Worm (Caenorhabditis elegans) whole organism, L4/young adult: ENCODE data around the gene srt-73.

Experiments used
- W03F9.2 ChIP-seq: fragments of 150-350 bp; optimal IDR thresholded peaks from 2 replicates; lab custom pipeline; 2014; ENCODE audit warnings: missing biosample characterization, missing genetic modification characterization
- dao-5 ChIP-seq: sonication (generic microtip); optimal IDR thresholded peaks from 2 replicates; lab custom pipeline; 2016; ENCODE audit warnings: missing genotype, missing genetic modification characterization, moderate library complexity, missing compliant biosample characterization
- him-1 ChIP-seq: sonication (generic microtip); optimal IDR thresholded peaks from 2 replicates; lab custom pipeline; 2016; ENCODE audit warnings: missing genotype, missing genetic modification reagents, missing genetic modification characterization, missing compliant biosample characterization

Gene srt-73

DNA sequence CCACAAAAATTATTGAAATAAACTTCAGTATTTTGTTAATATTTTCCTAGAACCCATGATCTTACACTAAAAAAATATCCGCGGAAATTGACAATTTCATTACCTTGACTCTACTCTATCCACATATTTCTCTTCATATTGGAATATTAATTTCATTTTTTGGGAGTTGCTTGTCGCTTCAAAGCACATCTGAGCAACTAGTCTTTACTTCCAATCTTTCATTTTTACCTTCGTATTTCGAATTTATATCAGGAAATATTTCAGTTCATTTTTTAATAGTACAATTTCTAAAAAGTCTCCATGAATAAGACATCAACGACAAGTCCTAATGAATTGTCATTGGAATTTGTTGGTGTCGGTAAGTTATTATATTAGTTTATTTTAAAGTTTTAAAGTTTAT lies at the start of gene srt-73:
TSS of gene srt-73 (plus strand) at position 301 of the 400 bp plus-strand sequence.
- TF ChIP-seq dao-5 (tag; lab: Kevin White, UChicago) (no peak), him-1 (tag; lab: Kevin White, UChicago) (no peak), W03F9.2 (no peak)

- TF ChIP-seq dao-5 (tag; lab: Kevin White, UChicago) (no peak), him-1 (tag; lab: Kevin White, UChicago) (no peak), W03F9.2 (no peak)
Observed at ce11 chrIV:7830151-7830550, 49.0 kb upstream of the srt-73 start, which contains the start of gene mvb-12. mvb-12 (plus strand) TSS chrIV:7830525.

ce11 chrIV:7834625-7835228 lies 44.4 kb upstream of the srt-73 start, which contains the start of gene erp-44.2:
erp-44.2 (minus strand) TSS chrIV:7834675.
- TF ChIP-seq dao-5 (tag; lab: Kevin White, UChicago) (no peak), him-1 (tag; lab: Kevin White, UChicago) (no peak), W03F9.2 (no peak)

DNA sequence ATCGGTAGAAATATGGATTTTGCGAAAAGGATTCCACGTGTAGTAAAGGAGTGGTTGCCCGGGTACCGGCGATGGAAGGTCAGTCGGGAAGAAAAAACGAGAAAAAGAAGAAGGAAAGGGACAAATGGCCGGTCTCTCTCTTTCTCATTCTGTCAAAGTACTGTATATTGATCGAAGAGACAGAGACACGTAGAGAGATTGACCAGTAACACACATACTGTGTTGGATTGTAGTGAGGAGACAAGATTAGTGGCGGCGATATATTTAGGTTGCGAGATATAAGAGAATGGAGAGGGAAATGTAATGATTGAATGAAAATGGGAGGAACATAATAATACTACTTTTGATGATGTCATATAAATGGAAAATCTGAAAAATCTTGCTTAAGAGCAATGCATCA lies 43.1 kb upstream of the srt-73 start:
- TF ChIP-seq him-1 (tag; lab: Kevin White, UChicago) (no peak), dao-5 (tag; lab: Kevin White, UChicago) (no peak), W03F9.2 (no peak)

DNA sequence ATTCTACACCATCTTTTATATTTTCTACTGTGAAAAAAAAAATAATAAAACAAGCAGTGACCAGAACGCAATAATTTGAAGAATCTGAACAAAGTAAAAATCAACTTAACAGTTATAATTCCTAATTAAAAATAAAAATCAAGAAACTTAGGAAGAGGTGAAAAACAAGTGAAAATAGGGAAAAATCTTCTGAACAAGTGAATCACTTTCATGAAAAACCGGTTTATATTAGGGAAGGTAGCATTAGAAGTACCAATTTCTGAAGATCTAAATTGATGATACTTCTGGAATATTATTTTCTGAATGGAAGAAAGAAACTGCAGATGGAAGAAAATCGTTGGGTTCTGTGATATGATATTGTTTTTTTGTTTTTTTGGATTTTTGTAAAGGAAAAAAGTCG lies 42.6 kb upstream of the srt-73 start:
- TF ChIP-seq him-1 (tag; lab: Kevin White, UChicago) (no peak), dao-5 (tag; lab: Kevin White, UChicago) (no peak), W03F9.2 (no peak)

DNA sequence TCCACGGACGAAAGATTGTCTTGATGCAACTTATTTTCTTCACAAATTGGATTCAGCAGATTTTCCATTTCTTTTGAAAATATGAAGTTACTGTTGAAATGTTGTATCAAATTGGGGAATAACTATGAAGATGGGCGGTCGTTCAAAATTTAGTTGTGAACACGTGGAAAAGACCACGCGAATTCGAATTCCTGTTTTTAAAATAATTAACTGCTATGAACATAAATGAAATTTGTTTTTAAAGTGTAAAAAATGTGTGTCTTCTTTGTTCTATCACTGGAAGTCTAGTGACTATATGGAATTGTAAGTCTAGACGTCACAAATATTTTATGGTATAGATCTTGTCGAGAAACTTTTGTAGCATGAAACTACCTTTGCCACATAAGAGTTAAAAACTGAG lies 40.7 kb upstream of the srt-73 start, which contains the start of gene C06A6.7:
TSS of gene C06A6.7 (minus strand) at position 101 of the 400 bp plus-strand sequence.
- TF ChIP-seq W03F9.2 (no peak), him-1 (tag; lab: Kevin White, UChicago) (no peak), dao-5 (tag; lab: Kevin White, UChicago) (no peak)

- TF ChIP-seq dao-5 (tag; lab: Kevin White, UChicago): no peak
- no peak for TF ChIP-seq him-1 (tag; lab: Kevin White, UChicago)
- TF ChIP-seq W03F9.2: no peak
Observed at ce11 chrIV:7839923-7840322, 39.2 kb upstream of the srt-73 start.

DNA sequence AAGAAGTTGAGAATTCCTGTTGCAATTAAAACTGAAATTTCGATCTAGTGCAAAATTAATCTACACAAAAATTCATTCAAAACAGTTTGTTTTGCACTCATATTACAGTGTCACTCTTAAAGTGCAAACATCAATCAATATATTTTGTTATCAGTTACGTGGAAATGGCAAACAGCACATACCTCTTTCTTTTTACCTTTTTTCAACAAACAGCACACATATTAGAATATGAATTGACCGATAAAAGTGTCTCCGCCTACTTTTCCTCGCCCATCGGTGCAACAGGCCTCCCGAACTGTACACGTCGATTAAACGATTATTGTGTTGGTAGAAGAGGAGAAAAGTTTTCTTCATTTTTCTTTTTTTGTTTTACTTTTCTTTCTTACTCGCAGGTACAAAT lies 37.9 kb upstream of the srt-73 start:
- TF ChIP-seq dao-5 (tag; lab: Kevin White, UChicago) (no peak), W03F9.2 (no peak), him-1 (tag; lab: Kevin White, UChicago) (no peak)

DNA sequence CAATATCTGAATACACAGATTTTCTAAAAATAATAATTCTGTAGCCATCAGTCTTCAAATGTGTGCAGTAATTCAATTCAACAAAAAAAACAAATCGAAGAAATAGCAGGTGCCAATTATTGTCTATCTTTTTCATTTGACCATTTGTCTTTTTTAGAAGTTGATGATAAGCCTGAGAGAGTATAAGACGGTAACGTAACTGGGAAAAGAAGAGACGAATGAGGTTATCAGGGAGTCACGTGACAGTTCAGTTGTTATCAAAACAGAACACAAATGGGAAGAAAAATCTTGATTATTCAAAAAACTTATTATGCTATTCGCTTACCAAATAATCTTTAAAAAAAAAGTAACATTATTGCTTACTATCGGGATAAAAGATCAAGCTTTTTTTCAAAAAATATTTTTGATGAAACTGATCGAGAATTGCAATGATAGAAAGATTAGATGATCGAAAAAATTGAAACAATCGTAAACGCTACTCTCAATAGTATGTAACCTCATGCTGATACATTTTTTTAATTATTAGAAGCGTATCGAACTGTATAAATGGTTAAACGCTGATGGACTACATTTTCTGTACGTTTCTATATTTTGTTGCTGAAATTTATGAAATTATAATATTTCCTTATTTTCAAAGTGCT lies 34.7 kb upstream of the srt-73 start:
- TF ChIP-seq dao-5 (tag; lab: Kevin White, UChicago): no peak
- TF ChIP-seq him-1 (tag; lab: Kevin White, UChicago): no peak
- TF ChIP-seq W03F9.2: peak; percentile 26

DNA sequence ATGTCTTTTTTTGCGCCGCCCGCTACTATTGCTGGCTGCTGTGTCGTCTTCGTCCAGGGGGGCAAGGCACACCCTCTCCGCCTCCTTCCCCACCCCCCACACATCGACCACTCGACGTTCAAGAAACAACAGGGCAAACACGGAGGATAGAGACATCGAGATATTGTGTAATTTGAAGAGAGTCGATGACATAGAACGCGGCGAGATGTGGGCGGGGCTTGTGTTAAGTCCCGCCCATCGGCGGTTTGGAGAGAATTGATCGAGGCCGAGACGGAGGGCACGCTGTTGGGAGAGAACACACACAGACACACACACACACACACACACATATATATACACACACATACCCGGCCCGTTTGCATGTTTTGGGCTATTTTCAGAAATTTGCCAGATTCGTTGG lies 33.5 kb upstream of the srt-73 start:
- TF ChIP-seq him-1 (tag; lab: Kevin White, UChicago) (peak; percentile 71), dao-5 (tag; lab: Kevin White, UChicago) (peak; percentile 69), W03F9.2 (peak; percentile 5)

DNA sequence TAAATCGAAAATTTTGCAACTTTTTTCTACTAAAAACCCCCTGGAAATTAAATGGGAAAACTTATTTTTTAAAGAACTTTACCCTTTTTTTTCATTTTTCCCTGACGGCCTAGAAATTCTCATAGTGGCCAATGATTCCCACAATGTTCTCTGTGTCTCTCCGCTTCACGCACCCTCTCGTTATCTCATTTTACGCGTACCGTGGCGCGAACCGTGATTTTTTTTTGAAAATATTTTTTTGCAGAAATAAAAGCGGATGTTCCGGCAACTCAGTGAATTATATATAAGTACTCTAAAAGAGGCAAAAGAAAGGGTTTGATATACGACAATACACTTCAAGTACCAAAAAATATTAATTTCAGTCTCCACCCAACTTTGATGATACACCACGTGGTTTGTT lies 32.7 kb upstream of the srt-73 start, which contains the start of gene C06A6.2:
TSS of gene C06A6.2 (plus strand) at position 237 of the 400 bp plus-strand sequence.
- TF ChIP-seq W03F9.2: no peak

DNA sequence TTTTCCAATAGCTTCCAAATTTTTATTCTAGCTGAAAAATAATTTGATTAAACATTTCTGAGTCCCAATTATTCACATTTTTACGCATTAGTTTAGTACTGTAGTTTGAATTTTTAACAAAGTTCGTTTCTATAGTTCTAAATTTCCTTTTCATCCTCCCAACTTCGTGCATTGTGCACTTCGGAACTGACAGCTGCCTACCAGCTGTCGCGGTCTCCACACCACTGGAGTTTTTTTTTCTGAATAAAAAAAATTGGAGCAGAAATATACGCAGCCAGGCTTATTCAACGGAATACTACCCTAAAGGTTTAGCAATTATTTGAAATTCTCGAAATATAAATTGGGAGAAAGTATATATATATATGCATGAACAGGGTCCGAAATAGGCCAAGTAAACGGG lies 29.9 kb upstream of the srt-73 start:
- TF ChIP-seq W03F9.2: no peak
- no peak for TF ChIP-seq him-1 (tag; lab: Kevin White, UChicago)
- TF ChIP-seq dao-5 (tag; lab: Kevin White, UChicago): no peak

DNA sequence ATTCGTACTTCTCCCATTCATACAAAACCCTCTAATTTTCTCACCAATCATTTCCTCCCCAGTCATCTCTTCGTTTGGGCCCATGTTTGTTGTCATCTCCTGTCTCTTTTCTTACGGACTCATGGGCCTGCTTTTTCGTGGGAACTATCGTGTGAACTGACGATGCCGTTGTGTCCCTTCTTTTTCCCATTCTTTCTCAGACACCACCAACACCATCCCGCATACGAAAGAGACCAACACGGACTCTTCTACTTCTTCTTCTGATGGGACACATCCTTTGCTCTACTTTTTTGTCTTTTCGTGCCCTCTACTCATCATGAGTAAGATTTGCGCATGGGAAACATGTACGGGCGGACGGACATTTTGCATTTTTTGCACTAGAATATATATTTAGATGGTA lies 28.8 kb upstream of the srt-73 start:
- TF ChIP-seq W03F9.2: no peak
- no peak for TF ChIP-seq him-1 (tag; lab: Kevin White, UChicago)
- TF ChIP-seq dao-5 (tag; lab: Kevin White, UChicago): no peak

ce11 chrIV:7851291-7851690 lies 27.8 kb upstream of the srt-73 start:
- TF ChIP-seq dao-5 (tag; lab: Kevin White, UChicago): no peak
- TF ChIP-seq him-1 (tag; lab: Kevin White, UChicago): no peak
- no peak for TF ChIP-seq W03F9.2

DNA sequence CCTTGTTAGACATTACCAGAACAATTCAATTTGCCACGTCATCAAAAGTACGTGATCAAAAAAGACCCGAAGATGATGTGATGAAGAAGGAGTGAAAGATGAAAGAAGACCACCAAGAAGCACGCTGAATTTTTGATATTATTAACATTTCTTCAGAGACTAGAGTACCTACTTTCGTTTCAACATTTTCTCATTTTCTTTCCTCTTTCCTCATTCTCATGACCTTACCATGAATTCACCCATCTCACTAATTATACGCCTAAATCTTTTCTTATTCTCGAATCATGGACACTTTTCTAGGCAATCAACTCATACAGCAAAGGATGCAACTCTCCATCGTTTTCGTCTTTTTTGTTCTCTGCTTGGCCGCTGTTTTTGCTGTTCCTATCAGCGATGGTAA lies 10.5 kb upstream of the srt-73 start, which contains the start of gene flp-10:
TSS of gene flp-10 (plus strand) at position 301 of the 400 bp plus-strand sequence.
- TF ChIP-seq dao-5 (tag; lab: Kevin White, UChicago): no peak
- TF ChIP-seq W03F9.2: no peak
- TF ChIP-seq him-1 (tag; lab: Kevin White, UChicago): no peak
